Worm (Caenorhabditis elegans) whole organism, late embryonic: ENCODE measurements around the gene B0303.7.
A peak's percentile ranks its signal among the peaks of the same experiment; 100 is the strongest.

Experiments
- C08G9.2 ChIP-seq: sonication (generic microtip); optimal IDR thresholded peaks from 2 replicates; lab custom pipeline; 2016; ENCODE audit warnings: mild to moderate bottlenecking, missing genetic modification characterization, moderate library complexity, missing compliant biosample characterization
- C38D4.7 ChIP-seq: fragments of 200-800 bp; sonication (Bioruptor generic); optimal IDR thresholded peaks from 2 replicates; lab custom pipeline; 2018; ENCODE audit warnings: mild to moderate bottlenecking, missing genetic modification characterization, moderate library complexity, missing compliant biosample characterization
- F13H6.1 ChIP-seq: sonication (generic microtip); optimal IDR thresholded peaks from 2 replicates; lab custom pipeline; 2016; ENCODE audit warnings: missing genetic modification characterization, missing compliant biosample characterization
- K02D7.2 ChIP-seq: sonication (generic microtip); optimal IDR thresholded peaks from 2 replicates; lab custom pipeline; 2017; ENCODE audit warnings: mild to moderate bottlenecking, missing genetic modification characterization, missing compliant biosample characterization
- K09A11.1 ChIP-seq: sonication (generic microtip); optimal IDR thresholded peaks from 2 replicates; lab custom pipeline; 2017; ENCODE audit warnings: antibody characterized with exemption, mild to moderate bottlenecking, missing genetic modification characterization, missing compliant biosample characterization; ENCODE audit not compliant: insufficient read depth
- T23F11.4 ChIP-seq: fragments of 200-800 bp; sonication (Bioruptor generic); optimal IDR thresholded peaks from 2 replicates; lab custom pipeline; 2018; ENCODE audit warnings: mild to moderate bottlenecking, missing genetic modification characterization, missing compliant biosample characterization
- Y22D7AL.16 ChIP-seq: sonication (generic microtip); optimal IDR thresholded peaks from 2 replicates; lab custom pipeline; 2016; ENCODE audit warnings: missing genetic modification characterization, missing compliant biosample characterization
- ama-1 ChIP-seq: fragments of 150-350 bp; optimal IDR thresholded peaks from 2 replicates; lab custom pipeline; 2014
- ceh-14 ChIP-seq: sonication (generic microtip); optimal IDR thresholded peaks from 2 replicates; lab custom pipeline; 2016; ENCODE audit warnings: missing genotype, missing genetic modification characterization, missing compliant biosample characterization
- ceh-18 ChIP-seq: sonication (generic microtip); optimal IDR thresholded peaks from 2 replicates; lab custom pipeline; 2016; ENCODE audit warnings: missing genetic modification characterization, missing compliant biosample characterization
- ceh-19 ChIP-seq: fragments of 200-800 bp; sonication (Bioruptor generic); optimal IDR thresholded peaks from 2 replicates; lab custom pipeline; 2018; ENCODE audit warnings: mild to moderate bottlenecking, missing genetic modification characterization, missing compliant biosample characterization
- ceh-2 ChIP-seq: sonication (generic microtip); optimal IDR thresholded peaks from 2 replicates; lab custom pipeline; 2016; ENCODE audit warnings: missing genotype, missing genetic modification characterization, missing compliant biosample characterization
- ceh-24 ChIP-seq: sonication (generic microtip); optimal IDR thresholded peaks from 2 replicates; lab custom pipeline; 2016; ENCODE audit warnings: mild to moderate bottlenecking, missing genetic modification characterization, missing compliant biosample characterization
- ceh-30 ChIP-seq: fragments of 150-350 bp; optimal IDR thresholded peaks from 2 replicates; lab custom pipeline; 2014; ENCODE audit warnings: missing biosample characterization, missing genetic modification characterization
- ceh-31 ChIP-seq: sonication (generic microtip); optimal IDR thresholded peaks from 2 replicates; lab custom pipeline; 2016; ENCODE audit warnings: missing genetic modification characterization, missing compliant biosample characterization
- ceh-34 ChIP-seq: sonication (generic microtip); optimal IDR thresholded peaks from 2 replicates; lab custom pipeline; 2016; ENCODE audit warnings: mild to moderate bottlenecking, missing genetic modification characterization, missing compliant biosample characterization
- ceh-45 ChIP-seq: fragments of 200-800 bp; sonication (Bioruptor generic); IDR thresholded peaks from 2 replicates; pipeline ENCODE4 v1.3.6; 2022; ENCODE audit warnings: missing genetic modification reagents, missing genetic modification characterization, missing compliant biosample characterization
- ceh-48 ChIP-seq: sonication (generic microtip); optimal IDR thresholded peaks from 2 replicates; lab custom pipeline; 2016; ENCODE audit warnings: missing genetic modification characterization, inconsistent platforms, missing compliant biosample characterization
- ceh-6 ChIP-seq: fragments of 200-800 bp; sonication (Bioruptor generic); optimal IDR thresholded peaks from 2 replicates; lab custom pipeline; 2018; ENCODE audit warnings: mild to moderate bottlenecking, missing genetic modification characterization, missing compliant biosample characterization
- ceh-9 ChIP-seq: sonication (generic microtip); optimal IDR thresholded peaks from 2 replicates; lab custom pipeline; 2016; ENCODE audit warnings: mild to moderate bottlenecking, missing genetic modification characterization, inconsistent platforms, missing compliant biosample characterization
- che-1 ChIP-seq: sonication (generic microtip); optimal IDR thresholded peaks from 2 replicates; lab custom pipeline; 2016; ENCODE audit warnings: mild to moderate bottlenecking, missing genetic modification characterization, missing compliant biosample characterization
- dmd-4 ChIP-seq: sonication (generic microtip); optimal IDR thresholded peaks from 2 replicates; lab custom pipeline; 2016; ENCODE audit warnings: borderline replicate concordance, missing genetic modification characterization, missing compliant biosample characterization
- dve-1 ChIP-seq: sonication (generic microtip); optimal IDR thresholded peaks from 2 replicates; lab custom pipeline; 2017; ENCODE audit warnings: antibody characterized with exemption, mild to moderate bottlenecking, missing genetic modification characterization, missing compliant biosample characterization
- ets-4 ChIP-seq: sonication (generic microtip); optimal IDR thresholded peaks from 2 replicates; lab custom pipeline; 2016; ENCODE audit warnings: missing genetic modification characterization, missing compliant biosample characterization
- fax-1 ChIP-seq: sonication (generic microtip); optimal IDR thresholded peaks from 2 replicates; lab custom pipeline; 2016; ENCODE audit warnings: missing genotype, missing genetic modification characterization, missing compliant biosample characterization
- fkh-6 ChIP-seq: sonication (generic microtip); optimal IDR thresholded peaks from 2 replicates; lab custom pipeline; 2016; ENCODE audit warnings: missing genetic modification characterization, missing compliant biosample characterization
- gmeb-2 ChIP-seq: sonication (generic microtip); optimal IDR thresholded peaks from 2 replicates; lab custom pipeline; 2016; ENCODE audit warnings: missing genetic modification characterization, inconsistent platforms, missing compliant biosample characterization
- hlh-13 ChIP-seq: fragments of 200-800 bp; sonication (Bioruptor generic); optimal IDR thresholded peaks from 2 replicates; lab custom pipeline; 2018; ENCODE audit warnings: mild to moderate bottlenecking, missing genetic modification characterization, missing compliant biosample characterization
- hlh-30 ChIP-seq: sonication (generic microtip); optimal IDR thresholded peaks from 2 replicates; lab custom pipeline; 2017; ENCODE audit warnings: antibody characterized with exemption, missing genetic modification characterization, missing compliant biosample characterization; ENCODE audit not compliant: insufficient read depth
- hlh-6 ChIP-seq: sonication (generic microtip); optimal IDR thresholded peaks from 2 replicates; lab custom pipeline; 2016; ENCODE audit warnings: missing genotype, missing genetic modification characterization, missing compliant biosample characterization
- hlh-8 ChIP-seq: sonication (generic microtip); optimal IDR thresholded peaks from 2 replicates; lab custom pipeline; 2016; ENCODE audit warnings: missing genotype, missing genetic modification characterization, missing compliant biosample characterization
- nfya-1 ChIP-seq: sonication (generic microtip); optimal IDR thresholded peaks from 2 replicates; lab custom pipeline; 2017; ENCODE audit warnings: missing genetic modification characterization, mild to moderate bottlenecking, missing compliant biosample characterization, antibody characterized with exemption, moderate library complexity
- nhr-232 ChIP-seq: sonication (generic microtip); optimal IDR thresholded peaks from 2 replicates; lab custom pipeline; 2016; ENCODE audit warnings: missing genetic modification characterization, missing compliant biosample characterization
- npax-4 ChIP-seq: sonication (generic microtip); optimal IDR thresholded peaks from 2 replicates; lab custom pipeline; 2016; ENCODE audit warnings: missing genetic modification characterization, missing compliant biosample characterization
- odd-2 ChIP-seq: sonication (generic microtip); optimal IDR thresholded peaks from 2 replicates; lab custom pipeline; 2017; ENCODE audit warnings: antibody characterized with exemption, mild to moderate bottlenecking, missing genetic modification characterization, missing compliant biosample characterization
- pag-3 ChIP-seq: sonication (generic microtip); optimal IDR thresholded peaks from 2 replicates; lab custom pipeline; 2016; ENCODE audit warnings: missing compliant biosample characterization, missing genetic modification characterization, borderline replicate concordance
- pax-1 ChIP-seq: fragments of 150-350 bp; optimal IDR thresholded peaks from 2 replicates; lab custom pipeline; 2014; ENCODE audit warnings: missing biosample characterization, missing genetic modification characterization
- pha-4 ChIP-seq: fragments of 150-350 bp; optimal IDR thresholded peaks from 2 replicates; lab custom pipeline; 2018; ENCODE audit warnings: missing biosample characterization, missing genetic modification reagents, missing genetic modification characterization
- pqm-1 ChIP-seq: sonication (generic microtip); optimal IDR thresholded peaks from 2 replicates; lab custom pipeline; 2016; ENCODE audit warnings: missing genetic modification characterization, missing compliant biosample characterization
- pros-1 ChIP-seq: fragments of 150-350 bp; optimal IDR thresholded peaks from 2 replicates; lab custom pipeline; 2014; ENCODE audit warnings: missing biosample characterization, missing genetic modification reagents, missing genetic modification characterization
- ref-2 ChIP-seq: sonication (generic microtip); optimal IDR thresholded peaks from 2 replicates; lab custom pipeline; 2016; ENCODE audit warnings: missing genetic modification characterization, missing compliant biosample characterization
- rnt-1 ChIP-seq: sonication (generic microtip); optimal IDR thresholded peaks from 2 replicates; lab custom pipeline; 2016; ENCODE audit warnings: missing genetic modification characterization, missing compliant biosample characterization
- sox-2 ChIP-seq: fragments of 200-800 bp; sonication (Bioruptor generic); IDR thresholded peaks from 2 replicates; pipeline ENCODE4 v1.3.6; 2022; ENCODE audit warnings: missing genetic modification reagents, missing genetic modification characterization, missing compliant biosample characterization
- sox-4 ChIP-seq: sonication (generic microtip); optimal IDR thresholded peaks from 2 replicates; lab custom pipeline; 2017; ENCODE audit warnings: mild to moderate bottlenecking, missing genetic modification characterization, inconsistent platforms, missing compliant biosample characterization
- tbx-2 ChIP-seq: sonication (generic microtip); optimal IDR thresholded peaks from 2 replicates; lab custom pipeline; 2016; ENCODE audit warnings: missing genetic modification characterization, missing compliant biosample characterization
- tbx-7 ChIP-seq: sonication (generic microtip); optimal IDR thresholded peaks from 2 replicates; lab custom pipeline; 2016; ENCODE audit warnings: missing genotype, missing genetic modification characterization, missing compliant biosample characterization
- unc-3 ChIP-seq, 2 experiments: fragments of 200-800 bp in 1 of 2; sonication (Bioruptor generic) in 1 of 2; sonication (generic microtip) in 1 of 2; conservative IDR thresholded peaks in 1 of 2; optimal IDR thresholded peaks in 1 of 2; 2 replicates each; pipeline versions ENCODE4 v1.3.6 to Lab custom; 2016 to 2022; ENCODE audit warnings: missing compliant biosample characterization in 2 of 2, missing genetic modification characterization in 2 of 2, missing genetic modification reagents in 1 of 2
- unc-42 ChIP-seq: sonication (generic microtip); optimal IDR thresholded peaks from 2 replicates; lab custom pipeline; 2016; ENCODE audit warnings: missing genotype, missing genetic modification characterization, missing compliant biosample characterization
- unc-55 ChIP-seq: sonication (generic microtip); optimal IDR thresholded peaks from 2 replicates; lab custom pipeline; 2017; ENCODE audit warnings: missing biosample characterization, missing genetic modification reagents, missing genetic modification characterization

The B0303.7 gene

ce11 chrIII:8678371-8678770 lies 15.1 kb upstream of the B0303.7 start (continued):
- TF ChIP-seq npax-4 (tag; lab: Kevin White, UChicago) (peak; percentile 81), K02D7.2 (tag; lab: Kevin White, UChicago) (peak; percentile 93), fax-1 (tag; lab: Kevin White, UChicago) (peak; percentile 89), dmd-4 (peak; percentile 91), pros-1 (tag; lab: Kevin White, UChicago) (peak; percentile 37), pag-3 (tag; lab: Kevin White, UChicago) (peak; percentile 77), C38D4.7 (peak; percentile 91), che-1 (peak; percentile 94), K09A11.1 (tag; lab: Kevin White, UChicago) (peak; percentile 91), dve-1 (peak; percentile 87), hlh-8 (tag; lab: Kevin White, UChicago) (peak; percentile 77), ceh-30 (tag; lab: Kevin White, UChicago) (peak; percentile 16), odd-2 (tag; lab: Kevin White, UChicago) (peak; percentile 86), ceh-18 (tag; lab: Kevin White, UChicago) (peak; percentile 90), hlh-30 (tag; lab: Kevin White, UChicago) (peak; percentile 80), unc-3 (GFP tag; conservative IDR thresholded peaks at IDR 0.05; lab: Robert Waterston, UW) (peak; percentile 94), unc-3 (tag; optimal IDR thresholded peaks at IDR 0.05; lab: Kevin White, UChicago) (peak; percentile 89), ama-1 (no peak), pax-1 (tag; lab: Kevin White, UChicago) (no peak), ref-2 (tag; lab: Kevin White, UChicago) (peak; percentile 93), sox-2 (GFP tag; lab: Robert Waterston, UW) (peak; percentile 86), sox-4 (tag; lab: Kevin White, UChicago) (peak; percentile 95), ceh-19 (GFP tag; lab: Kevin White, UChicago) (peak; percentile 95), Y22D7AL.16 (tag; lab: Kevin White, UChicago) (peak; percentile 90), F13H6.1 (tag; lab: Kevin White, UChicago) (peak; percentile 85), C08G9.2 (tag; lab: Kevin White, UChicago) (peak; percentile 90), T23F11.4 (peak; percentile 94), ceh-6 (GFP tag; lab: Kevin White, UChicago) (peak; percentile 95), ceh-45 (GFP tag; lab: Robert Waterston, UW) (peak; percentile 91), rnt-1 (tag; lab: Kevin White, UChicago) (peak; percentile 84), tbx-2 (tag; lab: Kevin White, UChicago) (peak; percentile 92), ets-4 (tag; lab: Kevin White, UChicago) (peak; percentile 26)

ce11 chrIII:8683679-8684263 lies 9.7 kb upstream of the B0303.7 start, which contains the start of gene fli-1:
TSS of gene fli-1 (minus strand) at chrIII:8683736.
- no peak for TF ChIP-seq che-1
- TF ChIP-seq ceh-2 (tag; lab: Kevin White, UChicago): peak; percentile 53
- TF ChIP-seq ceh-24 (tag; lab: Kevin White, UChicago): no peak
- peak; percentile 4 for TF ChIP-seq tbx-7 (tag; lab: Kevin White, UChicago)
- TF ChIP-seq ceh-48 (tag; lab: Kevin White, UChicago): no peak
- TF ChIP-seq hlh-6 (tag; lab: Kevin White, UChicago): no peak
- no peak for TF ChIP-seq fkh-6
- TF ChIP-seq tbx-2 (tag; lab: Kevin White, UChicago): peak; percentile 6
- TF ChIP-seq pqm-1 (tag; lab: Kevin White, UChicago): no peak
- no peak for TF ChIP-seq ama-1
- no peak for TF ChIP-seq ceh-34 (tag; lab: Kevin White, UChicago)
- TF ChIP-seq pha-4: no peak
- no peak for TF ChIP-seq ceh-9 (tag; lab: Kevin White, UChicago)
- no peak for TF ChIP-seq unc-55
- TF ChIP-seq ceh-19 (GFP tag; lab: Kevin White, UChicago): no peak
- TF ChIP-seq unc-42: no peak
- no peak for TF ChIP-seq nfya-1 (tag; lab: Kevin White, UChicago)
- TF ChIP-seq gmeb-2 (tag; lab: Kevin White, UChicago): no peak
- no peak for TF ChIP-seq unc-3 (GFP tag; conservative IDR thresholded peaks at IDR 0.05; lab: Robert Waterston, UW)
- TF ChIP-seq unc-3 (tag; optimal IDR thresholded peaks at IDR 0.05; lab: Kevin White, UChicago): no peak
- no peak for TF ChIP-seq hlh-13 (GFP tag; lab: Kevin White, UChicago)
- TF ChIP-seq T23F11.4: no peak
- no peak for TF ChIP-seq ceh-14 (tag; lab: Kevin White, UChicago)
- TF ChIP-seq ceh-30 (tag; lab: Kevin White, UChicago): no peak
- no peak for TF ChIP-seq dmd-4
- TF ChIP-seq ceh-18 (tag; lab: Kevin White, UChicago): no peak
- peak; percentile 49 for TF ChIP-seq ceh-31
- no peak for TF ChIP-seq nhr-232 (tag; lab: Kevin White, UChicago)
